Fruit fly (Drosophila melanogaster) whole organism: ENCODE data around the gene Tim17a1.

ENCODE experiments used
- Dll ChIP-seq: fragments of >200 bp; optimal IDR thresholded peaks from 2 replicates; lab custom pipeline; 2017
- psq ChIP-seq: fragments of >200 bp; optimal IDR thresholded peaks from 2 replicates; lab custom pipeline; 2017

dm6 chr3R:12372800-12373199, 8.3 kb upstream of the Tim17a1 start, which contains the start of gene GstD3:
- TF ChIP-seq psq (lab: Kevin White, UChicago) (no peak), Dll (lab: Kevin White, UChicago) (no peak)
